Fruit fly (Drosophila melanogaster): ENCODE data around the gene CG6650.

The CG6650 gene

DNA sequence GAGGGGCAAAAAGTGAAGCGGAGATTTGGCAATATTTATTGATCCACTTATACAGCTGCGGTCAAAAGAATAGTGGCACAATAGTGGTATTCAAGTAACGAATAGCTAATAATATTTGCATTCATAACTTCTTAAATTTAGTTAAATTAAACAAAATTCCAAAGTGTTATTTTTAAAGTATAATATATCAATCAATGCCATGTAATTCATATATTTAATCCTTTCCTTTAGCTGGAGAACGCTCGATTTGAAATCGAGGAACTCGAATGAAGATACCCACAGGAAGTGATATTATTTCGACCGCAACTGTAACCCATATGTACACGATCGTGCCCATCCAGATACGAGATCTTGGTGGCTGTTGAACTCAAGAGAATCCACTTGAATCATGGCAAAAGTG lies 48.0 kb downstream of the CG6650 start:
- TF ChIP-seq HLH106 (tag; optimal IDR thresholded peaks at IDR 0.05) = peak; percentile 58
- peak in 1 of 2 experiments; percentile 9 for TF ChIP-seq foxo (GFP tag; optimal IDR thresholded peaks at IDR 0.05)
- no peak for TF ChIP-seq usp (GFP tag; optimal IDR thresholded peaks at IDR 0.05)

DNA sequence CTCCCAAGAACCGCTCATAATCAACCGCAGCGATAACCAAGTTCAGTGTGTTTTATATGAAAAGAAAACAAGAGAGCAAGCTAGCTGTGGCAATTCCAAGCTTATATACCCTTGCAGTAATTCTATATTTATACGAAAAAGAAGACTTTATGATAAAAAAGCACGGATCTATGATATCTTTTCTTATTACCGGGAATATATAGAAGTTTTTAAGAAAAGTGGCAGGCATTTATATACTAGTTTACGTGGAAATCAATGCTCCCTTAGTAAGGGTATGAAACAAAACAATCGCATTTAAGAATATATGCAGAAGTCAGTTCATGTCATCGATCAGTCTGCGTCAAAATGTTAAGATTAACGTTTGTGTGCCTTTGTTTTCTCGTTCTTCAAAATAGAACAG lies 52.0 kb downstream of the CG6650 start, which contains the start of gene CG8100:
Gene CG8100 (plus strand): TSS at position 333 of the 400 bp plus-strand sequence.
- TF ChIP-seq sage (GFP tag; optimal IDR thresholded peaks at IDR 0.05) (peak; percentile 66), Hr83 (GFP tag; optimal IDR thresholded peaks at IDR 0.05; ENCODE audit: poor library complexity, severe bottlenecking) (no peak), OdsH (GFP tag; optimal IDR thresholded peaks at IDR 0.05) (peak; percentile 76), foxo (GFP tag; optimal IDR thresholded peaks at IDR 0.05) (peak in 1 of 2 experiments; percentile 72), CG9705 (GFP tag; optimal IDR thresholded peaks at IDR 0.05) (no peak), Vsx2 (GFP tag; optimal IDR thresholded peaks at IDR 0.05; ENCODE audit: partially characterized antibody) (no peak), dmrt93B (GFP tag; optimal IDR thresholded peaks at IDR 0.05) (peak; percentile 34), Abd-B (GFP tag; optimal IDR thresholded peaks at IDR 0.05) (no peak), Sp1 (GFP tag; optimal IDR thresholded peaks at IDR 0.05) (peak; percentile 65), tai (GFP tag; optimal IDR thresholded peaks at IDR 0.05) (no peak), GATAd (GFP tag; optimal IDR thresholded peaks at IDR 0.05) (no peak), Hnf4 (GFP tag; optimal IDR thresholded peaks at IDR 0.05) (peak; percentile 48), Hr78 (GFP tag; optimal IDR thresholded peaks at IDR 0.05) (no peak), usp (GFP tag; optimal IDR thresholded peaks at IDR 0.05) (no peak), Mio (GFP tag; optimal IDR thresholded peaks at IDR 0.05) (no peak), Dfd (GFP tag; optimal IDR thresholded peaks at IDR 0.05) (no peak), rgr (GFP tag; optimal IDR thresholded peaks at IDR 0.05) (peak; percentile 71), brk (GFP tag; optimal IDR thresholded peaks at IDR 0.05) (no peak), dsf (GFP tag; optimal IDR thresholded peaks at IDR 0.05; ENCODE audit: borderline replicate concordance) (no peak), sv (GFP tag; optimal IDR thresholded peaks at IDR 0.05) (no peak), CrebA (GFP tag; optimal IDR thresholded peaks at IDR 0.05; ENCODE audit: borderline replicate concordance) (no peak), h (GFP tag; optimal IDR thresholded peaks at IDR 0.05) (peak; percentile 84), woc (GFP tag; optimal IDR thresholded peaks at IDR 0.05) (peak; percentile 45), CG32264 (GFP tag; optimal IDR thresholded peaks at IDR 0.05) (peak; percentile 21), HLH106 (tag; optimal IDR thresholded peaks at IDR 0.05) (peak; percentile 35), Rel (GFP tag; optimal IDR thresholded peaks at IDR 0.05) (peak; percentile 20), Rel (tag; optimal IDR thresholded peaks at IDR 0.05) (no peak), N (GFP tag; optimal IDR thresholded peaks at IDR 0.05) (no peak), lola (GFP tag; optimal IDR thresholded peaks at IDR 0.05) (no peak), jim (GFP tag; optimal IDR thresholded peaks at IDR 0.05) (no peak), Jra (GFP tag; optimal IDR thresholded peaks at IDR 0.05) (no peak), dl (GFP tag; optimal IDR thresholded peaks at IDR 0.05; ENCODE audit: insufficient read depth in 1 of 2, partially characterized antibody in 2 of 2) (no peak), Dif (GFP tag; optimal IDR thresholded peaks at IDR 0.05; ENCODE audit: partially characterized antibody) (no peak), Myc (optimal IDR thresholded peaks at IDR 0.05) (no peak), fru (GFP tag; optimal IDR thresholded peaks at IDR 0.05) (peak; percentile 80), pan (optimal IDR thresholded peaks at IDR 0.05) (peak; percentile 7), ey (GFP tag; optimal IDR thresholded peaks at IDR 0.05) (peak; percentile 74), psq (GFP tag; optimal IDR thresholded peaks at IDR 0.05) (peak; percentile 57), br (GFP tag; optimal IDR thresholded peaks at IDR 0.05) (peak; percentile 68)

All from whole organism, wandering third instar larva.